Fruit fly (Drosophila melanogaster) whole organism, embryonic: Measurements from ENCODE around the gene Exn.

Experiments
- CG10147 ChIP-seq: fragments of 200-800 bp; sonication (Bioruptor generic); optimal IDR thresholded peaks from 2 replicates; lab custom pipeline; 2019; ENCODE audit warnings: missing biosample characterization, mild to moderate bottlenecking, missing genetic modification characterization, moderate library complexity
- CG1024 ChIP-seq: fragments of 200-800 bp; sonication (Bioruptor generic); IDR thresholded peaks from 2 replicates; pipeline ENCODE4 v1.3.6; 2022; ENCODE audit warnings: missing biosample characterization, missing genetic modification characterization
- CG10654 ChIP-seq: fragments of 200-800 bp; sonication (Bioruptor generic); optimal IDR thresholded peaks from 2 replicates; lab custom pipeline; 2016; ENCODE audit warnings: missing biosample characterization, missing genetic modification characterization
- CG11247 ChIP-seq: fragments of 200-800 bp; sonication (Bioruptor generic); IDR thresholded peaks from 2 replicates; pipeline ENCODE4 v1.3.6; 2022; ENCODE audit warnings: missing biosample characterization, missing genetic modification characterization
- CG11398 ChIP-seq: fragments of 200-800 bp; sonication (Bioruptor generic); optimal IDR thresholded peaks from 2 replicates; lab custom pipeline; 2016; ENCODE audit warnings: missing biosample characterization, missing genetic modification characterization
- CG13123 ChIP-seq: fragments of 200-800 bp; sonication (Bioruptor generic); optimal IDR thresholded peaks from 2 replicates; lab custom pipeline; 2016; ENCODE audit warnings: missing biosample characterization, missing genetic modification characterization
- CG14710 ChIP-seq: fragments of 200-800 bp; sonication (Bioruptor generic); optimal IDR thresholded peaks from 3 replicates; lab custom pipeline; 2019; ENCODE audit warnings: missing biosample characterization, mild to moderate bottlenecking, missing genetic modification characterization, moderate library complexity
- CG14965 ChIP-seq: fragments of 200-800 bp; sonication (Bioruptor generic); optimal IDR thresholded peaks from 2 replicates; lab custom pipeline; 2016; ENCODE audit warnings: missing biosample characterization, missing genetic modification characterization, borderline replicate concordance
- CG1529 ChIP-seq: fragments of 200-800 bp; sonication (Bioruptor generic); optimal IDR thresholded peaks from 3 replicates; lab custom pipeline; 2018; ENCODE audit warnings: missing biosample characterization, missing genetic modification characterization
- CG17612 ChIP-seq: fragments of 200-800 bp; sonication (Bioruptor generic); IDR thresholded peaks from 2 replicates; pipeline ENCODE4 v1.3.6; 2022; ENCODE audit warnings: missing biosample characterization, missing genetic modification characterization
- CG18262 ChIP-seq: fragments of 200-800 bp; optimal IDR thresholded peaks from 3 replicates; lab custom pipeline; 2019; ENCODE audit warnings: missing biosample characterization, mild to moderate bottlenecking, missing genetic modification characterization, moderate library complexity
- CG30020 ChIP-seq: fragments of 200-800 bp; optimal IDR thresholded peaks from 2 replicates; lab custom pipeline; 2019; ENCODE audit warnings: missing biosample characterization, mild to moderate bottlenecking, missing genetic modification characterization, moderate library complexity
- CG32532 ChIP-seq: fragments of 200-800 bp; sonication (Bioruptor generic); IDR thresholded peaks from 2 replicates; pipeline ENCODE4 v1.3.6; 2022; ENCODE audit warnings: missing biosample characterization, missing genetic modification characterization
- CG4360 ChIP-seq: fragments of 200-800 bp; sonication (Bioruptor generic); IDR thresholded peaks from 2 replicates; pipeline ENCODE4 v1.3.6; 2022; ENCODE audit warnings: missing biosample characterization, missing genetic modification characterization
- CG4820 ChIP-seq: fragments of 200-800 bp; sonication (Bioruptor generic); optimal IDR thresholded peaks from 3 replicates; lab custom pipeline; 2016; ENCODE audit warnings: missing biosample characterization, missing genetic modification characterization
- CG7372 ChIP-seq: fragments of 200-800 bp; sonication (Bioruptor generic); IDR thresholded peaks from 2 replicates; pipeline ENCODE4 v1.3.6; 2022; ENCODE audit warnings: missing biosample characterization, missing genetic modification characterization
- CG7839 ChIP-seq: fragments of 200-800 bp; sonication (Bioruptor generic); optimal IDR thresholded peaks from 3 replicates; lab custom pipeline; 2018; ENCODE audit warnings: missing biosample characterization, mild to moderate bottlenecking, missing genetic modification characterization, moderate library complexity
- Dbx ChIP-seq: fragments of 200-800 bp; sonication (Bioruptor generic); IDR thresholded peaks from 3 replicates; pipeline ENCODE4 v1.3.6; 2022; ENCODE audit warnings: missing biosample characterization, missing genetic modification characterization
- Dll ChIP-seq: fragments of 200-800 bp; sonication (Bioruptor generic); IDR thresholded peaks from 4 replicates; pipeline ENCODE4 v1.3.6; 2022; ENCODE audit warnings: missing biosample characterization, missing genetic modification characterization; ENCODE audit not compliant: partially characterized antibody
- Doc2 ChIP-seq: fragments of 200-800 bp; sonication (Bioruptor generic); IDR thresholded peaks from 2 replicates; pipeline ENCODE4 v1.3.6; 2022; ENCODE audit warnings: missing biosample characterization, missing genetic modification characterization
- E2f1 ChIP-seq: fragments of 200-800 bp; sonication (Bioruptor generic); IDR thresholded peaks from 2 replicates; pipeline ENCODE4 v1.3.6; 2022; ENCODE audit warnings: missing biosample characterization, missing genetic modification characterization
- Ets97D ChIP-seq: fragments of 200-800 bp; sonication (Bioruptor generic); optimal IDR thresholded peaks from 3 replicates; lab custom pipeline; 2016; ENCODE audit warnings: missing biosample characterization, missing genetic modification characterization
- Hand ChIP-seq: fragments of 200-800 bp; sonication (Bioruptor generic); optimal IDR thresholded peaks from 2 replicates; lab custom pipeline; 2017; ENCODE audit warnings: mild to moderate bottlenecking, missing biosample characterization, missing genetic modification reagents, missing genetic modification characterization
- Lim3 ChIP-seq: fragments of 200-800 bp; sonication (Bioruptor generic); IDR thresholded peaks from 2 replicates; pipeline ENCODE4 v1.3.6; 2022; ENCODE audit warnings: missing biosample characterization, missing genetic modification characterization
- Sin3A ChIP-seq: fragments of >200 bp; optimal IDR thresholded peaks from 2 replicates; lab custom pipeline; 2018
- Trl ChIP-seq, 3 experiments: fragments of >200 bp in 2 of 3; fragments of 200-800 bp in 1 of 3; sonication (Bioruptor generic) in 1 of 3; optimal IDR thresholded peaks; 2 replicates in 1 of 3; 3 replicates in 2 of 3; lab custom pipeline; 2016 to 2017; ENCODE audit warnings: missing biosample characterization in 1 of 3, missing genetic modification characterization in 1 of 3
- ab ChIP-seq: fragments of 200-800 bp; sonication (Bioruptor generic); optimal IDR thresholded peaks from 2 replicates; lab custom pipeline; 2016; ENCODE audit warnings: missing biosample characterization, missing genetic modification characterization
- bbx ChIP-seq: fragments of 200-800 bp; sonication (Bioruptor generic); IDR thresholded peaks from 2 replicates; pipeline ENCODE4 v1.3.6; 2022; ENCODE audit warnings: missing biosample characterization, missing genetic modification characterization; ENCODE audit not compliant: partially characterized antibody
- bowl ChIP-seq: fragments of 200-800 bp; sonication (Bioruptor generic); IDR thresholded peaks from 2 replicates; pipeline ENCODE4 v1.3.6; 2022; ENCODE audit warnings: missing biosample characterization, missing genetic modification characterization
- crp ChIP-seq, 2 experiments: fragments of 200-800 bp; sonication (Bioruptor generic); optimal IDR thresholded peaks; 2 replicates in 1 of 2; 3 replicates in 1 of 2; lab custom pipeline; 2017; ENCODE audit warnings: missing biosample characterization in 2 of 2, missing genetic modification characterization in 2 of 2, mild to moderate bottlenecking in 1 of 2, moderate library complexity in 1 of 2
- dm ChIP-seq: fragments of 200-800 bp; sonication (Bioruptor generic); optimal IDR thresholded peaks from 3 replicates; lab custom pipeline; 2016; ENCODE audit warnings: missing biosample characterization, missing genetic modification characterization
- exex ChIP-seq: fragments of 200-800 bp; sonication (Bioruptor generic); optimal IDR thresholded peaks from 4 replicates; lab custom pipeline; 2018; ENCODE audit warnings: missing biosample characterization, mild to moderate bottlenecking, missing genetic modification characterization, moderate library complexity
- eyg ChIP-seq: fragments of 200-800 bp; sonication (Bioruptor generic); optimal IDR thresholded peaks from 3 replicates; lab custom pipeline; 2016; ENCODE audit warnings: missing biosample characterization, missing genetic modification characterization
- fd3F ChIP-seq: fragments of 200-800 bp; sonication (Bioruptor generic); optimal IDR thresholded peaks from 2 replicates; lab custom pipeline; 2018; ENCODE audit warnings: missing biosample characterization, mild to moderate bottlenecking, missing genetic modification characterization, moderate library complexity
- grau ChIP-seq: fragments of 200-800 bp; optimal IDR thresholded peaks from 3 replicates; lab custom pipeline; 2019; ENCODE audit warnings: missing biosample characterization, mild to moderate bottlenecking, missing genetic modification characterization, moderate library complexity
- gsb-n ChIP-seq: fragments of 200-800 bp; sonication (Bioruptor generic); optimal IDR thresholded peaks from 3 replicates; lab custom pipeline; 2018; ENCODE audit warnings: missing biosample characterization, mild to moderate bottlenecking, missing genetic modification characterization
- ham ChIP-seq: fragments of 200-800 bp; sonication (Bioruptor generic); IDR thresholded peaks from 2 replicates; pipeline ENCODE4 v1.3.6; 2022; ENCODE audit warnings: missing biosample characterization, missing genetic modification characterization
- hbn ChIP-seq: fragments of 200-800 bp; sonication (Bioruptor generic); IDR thresholded peaks from 2 replicates; pipeline ENCODE4 v1.3.6; 2022; ENCODE audit warnings: missing biosample characterization, missing genetic modification characterization; ENCODE audit not compliant: partially characterized antibody
- her ChIP-seq: fragments of 200-800 bp; sonication (Bioruptor generic); optimal IDR thresholded peaks from 2 replicates; lab custom pipeline; 2016; ENCODE audit warnings: missing biosample characterization, missing genetic modification characterization
- jigr1 ChIP-seq: fragments of 200-800 bp; sonication (Bioruptor generic); IDR thresholded peaks from 3 replicates; pipeline ENCODE4 v1.3.6; 2022; ENCODE audit warnings: missing biosample characterization, missing genetic modification characterization
- jumu ChIP-seq: fragments of 200-800 bp; sonication (Bioruptor generic); optimal IDR thresholded peaks from 3 replicates; lab custom pipeline; 2016; ENCODE audit warnings: missing biosample characterization, missing genetic modification characterization
- lmd ChIP-seq: fragments of 200-800 bp; sonication (Bioruptor generic); IDR thresholded peaks from 2 replicates; pipeline ENCODE4 v1.3.6; 2022; ENCODE audit warnings: missing biosample characterization, missing genetic modification characterization
- otp ChIP-seq: fragments of 200-800 bp; sonication (Bioruptor generic); IDR thresholded peaks from 3 replicates; pipeline ENCODE4, ENCODE4 v1.3.6; 2022; ENCODE audit warnings: missing biosample characterization, missing genetic modification characterization
- pfk ChIP-seq: fragments of 200-800 bp; sonication (Bioruptor generic); optimal IDR thresholded peaks from 2 replicates; lab custom pipeline; 2018; ENCODE audit warnings: missing biosample characterization, mild to moderate bottlenecking, missing genetic modification characterization, moderate library complexity
- shn ChIP-seq: fragments of 200-800 bp; sonication (Bioruptor generic); optimal IDR thresholded peaks from 3 replicates; lab custom pipeline; 2016; ENCODE audit warnings: missing biosample characterization, missing genetic modification characterization
- sisA ChIP-seq: fragments of 200-800 bp; sonication (Bioruptor generic); IDR thresholded peaks from 2 replicates; pipeline ENCODE4 v1.3.6; 2022; ENCODE audit warnings: missing biosample characterization, missing genetic modification characterization
- tio ChIP-seq: fragments of 200-800 bp; sonication (Bioruptor generic); optimal IDR thresholded peaks from 2 replicates; lab custom pipeline; 2017; ENCODE audit warnings: missing biosample characterization, missing genetic modification characterization, inconsistent platforms
- trem ChIP-seq: fragments of 200-800 bp; optimal IDR thresholded peaks from 3 replicates; lab custom pipeline; 2019; ENCODE audit warnings: missing biosample characterization, mild to moderate bottlenecking, missing genetic modification characterization, moderate library complexity
- trh ChIP-seq: fragments of 200-800 bp; sonication (Bioruptor generic); optimal IDR thresholded peaks from 2 replicates; lab custom pipeline; 2016; ENCODE audit warnings: missing biosample characterization, missing genetic modification characterization
- wek ChIP-seq: fragments of 200-800 bp; sonication (Bioruptor generic); optimal IDR thresholded peaks from 3 replicates; lab custom pipeline; 2018; ENCODE audit warnings: missing biosample characterization, mild to moderate bottlenecking, missing genetic modification characterization, moderate library complexity

Gene Exn

dm6 chr3L:16956768-16957533, 12.9 kb upstream of the Exn start (continued):
- TF ChIP-seq wek (no peak), exex (tag; lab: Kevin White, UChicago) (no peak), eyg (GFP tag; lab: Kevin White, UChicago) (peak; percentile 21), Dbx (GFP tag; lab: Robert Waterston, UW) (peak; percentile 74), E2f1 (GFP tag; lab: Robert Waterston, UW) (peak; percentile 72), ham (GFP tag; lab: Robert Waterston, UW) (no peak), Dll (no peak), CG7839 (tag; lab: Kevin White, UChicago) (peak; percentile 72), CG7372 (GFP tag; lab: Robert Waterston, UW) (peak; percentile 20; the same call in 1 of the 2 replicates), CG32532 (GFP tag; lab: Robert Waterston, UW) (peak; percentile 81), her (no peak), bowl (GFP tag; lab: Robert Waterston, UW) (no peak), crp (GFP tag; optimal IDR thresholded peaks at IDR 0.05; lab: Kevin White, UChicago) (no peak), Doc2 (GFP tag; lab: Robert Waterston, UW) (no peak), jigr1 (GFP tag; lab: Robert Waterston, UW) (no peak), tio (GFP tag; lab: Kevin White, UChicago) (peak; percentile 43), CG11247 (GFP tag; lab: Robert Waterston, UW) (peak; percentile 53), otp (GFP tag; lab: Robert Waterston, UW) (no peak), fd3F (GFP tag; lab: Kevin White, UChicago) (peak; percentile 51), CG14965 (GFP tag; lab: Kevin White, UChicago) (no peak), CG1529 (GFP tag; lab: Kevin White, UChicago) (peak; percentile 32), CG18262 (tag; lab: Kevin White, UChicago) (peak; percentile 80), trem (tag; lab: Kevin White, UChicago) (peak; percentile 17), ab (GFP tag; lab: Kevin White, UChicago) (no peak), grau (tag; lab: Kevin White, UChicago) (peak; percentile 83), CG10147 (GFP tag; lab: Kevin White, UChicago) (peak; percentile 76), Ets97D (GFP tag; lab: Kevin White, UChicago) (no peak), gsb-n (tag; lab: Kevin White, UChicago) (no peak), shn (GFP tag; lab: Kevin White, UChicago) (peak; percentile 31), lmd (GFP tag; lab: Robert Waterston, UW) (peak; percentile 74), CG4360 (GFP tag; lab: Robert Waterston, UW) (no peak), dm (GFP tag; lab: Kevin White, UChicago) (no peak), CG10654 (GFP tag; lab: Kevin White, UChicago) (peak; percentile 15), trh (GFP tag; lab: Kevin White, UChicago) (no peak), CG4820 (peak; percentile 51), sisA (GFP tag; lab: Robert Waterston, UW) (peak; percentile 65), pfk (GFP tag; lab: Kevin White, UChicago) (no peak), Lim3 (no peak), bbx (GFP tag; lab: Robert Waterston, UW) (peak; percentile 18; the same call in 1 of the 2 replicates), hbn (GFP tag; lab: Robert Waterston, UW) (no peak), jumu (no peak), Hand (GFP tag; lab: Kevin White, UChicago) (no peak), CG14710 (tag; lab: Kevin White, UChicago) (peak; percentile 60), CG1024 (peak; percentile 44; the same call in 1 of the 2 replicates), CG11398 (GFP tag; lab: Kevin White, UChicago) (peak; percentile 31), CG30020 (no peak), CG13123 (GFP tag; lab: Kevin White, UChicago) (peak; percentile 21), CG17612 (GFP tag; lab: Robert Waterston, UW) (no peak), Sin3A (lab: Kevin White, UChicago) (no peak), Trl (optimal IDR thresholded peaks at IDR 0.05; lab: Kevin White, UChicago) (peak in 1 of 2 experiments; percentile 16), Trl (GFP tag; optimal IDR thresholded peaks at IDR 0.05; lab: Kevin White, UChicago) (no peak)
